Worm (Caenorhabditis elegans): Measurements from ENCODE around the gene dod-17.
A peak's percentile ranks its signal among the peaks of the same experiment; 100 is the strongest.

dod-17 gene

ce11 chrIV:12967303-12967702 lies 8.8 kb upstream of the dod-17 start:
- no peak for TF ChIP-seq tlf-1 (GFP tag; optimal IDR thresholded peaks at IDR 0.05)
- no peak for TF ChIP-seq B0261.1 (tag; optimal IDR thresholded peaks at IDR 0.05)
- no peak for TF ChIP-seq unc-130 (GFP tag; optimal IDR thresholded peaks at IDR 0.05)
- no peak for TF ChIP-seq attf-3 (GFP tag; conservative IDR thresholded peaks at IDR 0.05)
- TF ChIP-seq Y56A3A.18 (GFP tag; IDR thresholded peaks at IDR 0.05): no peak
- TF ChIP-seq mcd-1 (GFP tag; IDR thresholded peaks at IDR 0.05): no peak
- no peak for TF ChIP-seq efl-1 (GFP tag; optimal IDR thresholded peaks at IDR 0.05)
- no peak for TF ChIP-seq B0019.2 (GFP tag; conservative IDR thresholded peaks at IDR 0.05)
- no peak for TF ChIP-seq rcor-1 (GFP tag; IDR thresholded peaks at IDR 0.05)
- TF ChIP-seq K11D2.4 (GFP tag; IDR thresholded peaks at IDR 0.05): no peak
- TF ChIP-seq die-1 (tag; optimal IDR thresholded peaks at IDR 0.05): no peak
- TF ChIP-seq K12H6.12 (tag; optimal IDR thresholded peaks at IDR 0.05): no peak
- no peak for TF ChIP-seq dpff-1 (tag; optimal IDR thresholded peaks at IDR 0.05)
- no peak for TF ChIP-seq sptf-2 (GFP tag; optimal IDR thresholded peaks at IDR 0.05)
- TF ChIP-seq lin-26 (GFP tag; IDR thresholded peaks at IDR 0.05): no peak
- TF ChIP-seq ztf-28 (GFP tag; IDR thresholded peaks at IDR 0.05): no peak
- no peak for TF ChIP-seq snpc-1.1 (tag; optimal IDR thresholded peaks at IDR 0.05; ENCODE audit: insufficient read depth)
- no peak for TF ChIP-seq madf-8 (GFP tag; conservative IDR thresholded peaks at IDR 0.05)
- TF ChIP-seq zfh-2 (GFP tag; conservative IDR thresholded peaks at IDR 0.05): no peak

ce11 chrIV:12969141-12969540 lies 7.0 kb upstream of the dod-17 start, which contains the start of gene F55G11.2:
Gene F55G11.2 (minus strand): TSS chrIV:12969289.
- no peak for TF ChIP-seq pha-4 (tag; optimal IDR thresholded peaks at IDR 0.05)
- no peak for TF ChIP-seq athp-1 (tag; optimal IDR thresholded peaks at IDR 0.05)
- peak; percentile 55 for TF ChIP-seq nhr-80 (tag; optimal IDR thresholded peaks at IDR 0.05)
- TF ChIP-seq hlh-12 (tag; optimal IDR thresholded peaks at IDR 0.05): no peak
- TF ChIP-seq hrde-1 (tag; optimal IDR thresholded peaks at IDR 0.05; ENCODE audit: borderline replicate concordance): no peak

- no peak for TF ChIP-seq Y53G8AR.9 (GFP tag; conservative IDR thresholded peaks at IDR 0.05)
- TF ChIP-seq nhr-80 (tag; optimal IDR thresholded peaks at IDR 0.05): peak; percentile 59
Observed at ce11 chrIV:12971994-12972520, 4.0 kb upstream of the dod-17 start.

- TF ChIP-seq ceh-91 (GFP tag; IDR thresholded peaks at IDR 0.05) (no peak), tlf-1 (GFP tag; optimal IDR thresholded peaks at IDR 0.05) (no peak), lin-54 (GFP tag; optimal IDR thresholded peaks at IDR 0.05) (no peak), ztf-6 (GFP tag; IDR thresholded peaks at IDR 0.05) (no peak), F37B4.10 (GFP tag; IDR thresholded peaks at IDR 0.05) (no peak), dpl-1 (GFP tag; optimal IDR thresholded peaks at IDR 0.05) (no peak), ZK185.1 (tag; optimal IDR thresholded peaks at IDR 0.05; ENCODE audit: poor library complexity, severe bottlenecking) (no peak), nfya-2 (GFP tag; IDR thresholded peaks at IDR 0.05) (no peak), B0035.1 (tag; optimal IDR thresholded peaks at IDR 0.05) (no peak), lin-35 (GFP tag; optimal IDR thresholded peaks at IDR 0.05) (no peak), ztf-22 (GFP tag; optimal IDR thresholded peaks at IDR 0.05) (no peak), F33H1.4 (GFP tag; IDR thresholded peaks at IDR 0.05) (no peak), hmg-1.2 (GFP tag; IDR thresholded peaks at IDR 0.05) (no peak), ceh-100 (GFP tag; IDR thresholded peaks at IDR 0.05) (no peak), T26A5.8 (tag; optimal IDR thresholded peaks at IDR 0.05) (no peak), madf-8 (GFP tag; conservative IDR thresholded peaks at IDR 0.05) (no peak)
Observed at ce11 chrIV:12972780-12973179, 3.3 kb upstream of the dod-17 start.

Data from whole organism, young adult.